Comparison of ENCODE assay signal across 1 fruit fly cellular context in the genomic region with DNA sequence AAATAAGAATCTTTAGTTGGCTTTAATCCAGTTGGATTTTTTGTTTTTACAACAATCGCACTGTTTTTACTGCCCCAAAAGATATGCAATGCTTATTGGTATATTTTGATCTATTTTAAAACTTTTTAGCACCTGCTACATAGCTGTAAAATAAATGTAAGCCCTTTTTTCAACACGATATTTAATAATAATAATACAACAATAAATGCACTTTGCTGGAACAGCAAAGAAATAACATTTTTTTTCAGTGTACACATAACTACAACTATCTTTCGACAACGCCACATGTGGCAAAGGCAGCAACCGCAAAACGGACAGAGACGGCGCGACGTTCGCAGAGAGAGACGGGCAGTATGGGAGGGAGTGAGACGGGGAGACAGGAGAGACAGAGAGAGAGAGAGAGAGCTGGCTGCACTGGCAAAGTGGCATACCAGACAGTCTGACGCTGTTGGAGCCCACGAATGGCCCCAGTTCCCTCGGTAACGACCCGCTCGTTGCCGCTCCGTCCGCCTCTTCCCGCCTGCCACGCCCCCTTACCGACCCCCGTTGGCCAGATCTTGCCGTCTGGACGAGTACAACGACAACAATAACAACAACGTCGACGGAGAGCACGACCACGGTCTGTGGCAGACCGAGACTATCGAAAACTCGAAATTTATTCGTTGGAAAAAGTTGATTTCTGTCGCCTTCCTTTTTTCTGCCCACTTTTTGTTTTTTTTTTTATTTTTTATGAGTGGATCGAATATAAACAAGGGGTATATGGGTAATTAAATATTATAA.
TF ChIP-seq lines count a peak whose summit lies in the region.

No protein-coding gene starts in this region.

TF ChIP-seq in whole organism, embryonic, 481 proteins besides CTCF, POLR2A, EP300 and RAD21 (continued from another document):
- TF ChIP-seq fd96Cb (tag; optimal IDR thresholded peaks at IDR 0.05; lab: Kevin White, UChicago) (peak; percentile 23), CoRest (tag; optimal IDR thresholded peaks at IDR 0.05; lab: Kevin White, UChicago) (peak; percentile 31), CG17385 (GFP tag; optimal IDR thresholded peaks at IDR 0.05; lab: Kevin White, UChicago) (peak; percentile 4), prd (optimal IDR thresholded peaks at IDR 0.05; lab: Kevin White, UChicago) (no peak), prd (GFP tag; IDR thresholded peaks at IDR 0.05; lab: Robert Waterston, UW) (0 out of 3 replicates have a peak, but pooled peaks have one; percentile 15), sr (GFP tag; IDR thresholded peaks at IDR 0.05; lab: Robert Waterston, UW) (peak; percentile 34; the same call in 2 of the 3 replicates), Optix (GFP tag; IDR thresholded peaks at IDR 0.05; lab: Robert Waterston, UW) (0 out of 3 replicates have a peak, but pooled peaks have one; percentile 7), CG18262 (tag; optimal IDR thresholded peaks at IDR 0.05; lab: Kevin White, UChicago) (peak; percentile 39), dmrt99B (tag; optimal IDR thresholded peaks at IDR 0.05; lab: Kevin White, UChicago) (peak; percentile 61), CG1832 (GFP tag; optimal IDR thresholded peaks at IDR 0.05; lab: Kevin White, UChicago) (peak; percentile 74), Opbp (GFP tag; IDR thresholded peaks at IDR 0.05; lab: Robert Waterston, UW; ENCODE audit: partially characterized antibody) (0 out of 3 replicates have a peak, but pooled peaks have one; percentile 9), CG6175 (GFP tag; IDR thresholded peaks at IDR 0.05; lab: Robert Waterston, UW) (peak; percentile 37; the same call in 1 of the 3 replicates), CG12391 (tag; optimal IDR thresholded peaks at IDR 0.05; lab: Kevin White, UChicago) (peak; percentile 22), bsh (GFP tag; optimal IDR thresholded peaks at IDR 0.05; lab: Kevin White, UChicago) (peak; percentile 3 to 72)
